Fruit fly (Drosophila melanogaster) whole organism, embryonic: ENCODE results near the gene DCTN5-p25.
A peak's percentile ranks its signal among the peaks of the same experiment; 100 is the strongest.

ENCODE experiments used
- Atf-2 ChIP-seq: fragments of 200-800 bp; sonication (Bioruptor generic); optimal IDR thresholded peaks from 2 replicates; lab custom pipeline; 2016; ENCODE audit warnings: missing biosample characterization, missing genetic modification characterization
- CG11085 ChIP-seq: fragments of 200-800 bp; sonication (Bioruptor generic); IDR thresholded peaks from 2 replicates; pipeline ENCODE4 v1.3.6; 2022; ENCODE audit warnings: missing biosample characterization, missing genetic modification characterization
- CG12155 ChIP-seq: fragments of 200-800 bp; sonication (Bioruptor generic); optimal IDR thresholded peaks from 3 replicates; lab custom pipeline; 2016; ENCODE audit warnings: missing biosample characterization, missing genetic modification characterization
- CG12391 ChIP-seq: fragments of 200-800 bp; sonication (Bioruptor generic); optimal IDR thresholded peaks from 3 replicates; lab custom pipeline; 2018; ENCODE audit warnings: missing biosample characterization, mild to moderate bottlenecking, missing genetic modification characterization, moderate library complexity
- CG12659 ChIP-seq: fragments of 200-800 bp; sonication (Bioruptor generic); optimal IDR thresholded peaks from 3 replicates; lab custom pipeline; 2017; ENCODE audit warnings: mild to moderate bottlenecking, missing biosample characterization, missing genetic modification reagents, missing genetic modification characterization
- CG1602 ChIP-seq: fragments of 200-800 bp; sonication (Bioruptor generic); optimal IDR thresholded peaks from 3 replicates; lab custom pipeline; 2016; ENCODE audit warnings: missing biosample characterization, missing genetic modification characterization
- CG16815 ChIP-seq: fragments of 200-800 bp; sonication (Bioruptor generic); optimal IDR thresholded peaks from 3 replicates; lab custom pipeline; 2017; ENCODE audit warnings: missing biosample characterization, mild to moderate bottlenecking, missing genetic modification characterization
- CG16863 ChIP-seq: fragments of 200-800 bp; sonication (Bioruptor generic); optimal IDR thresholded peaks from 3 replicates; lab custom pipeline; 2016; ENCODE audit warnings: missing biosample characterization, missing genetic modification characterization
- CG1792 ChIP-seq: fragments of 200-800 bp; sonication (Bioruptor generic); optimal IDR thresholded peaks from 2 replicates; lab custom pipeline; 2016; ENCODE audit warnings: missing biosample characterization, missing genetic modification characterization
- CG3065 ChIP-seq: fragments of 200-800 bp; sonication (Bioruptor generic); optimal IDR thresholded peaks from 2 replicates; lab custom pipeline; 2016; ENCODE audit warnings: missing biosample characterization, missing genetic modification characterization
- CG3281 ChIP-seq: fragments of 200-800 bp; sonication (Bioruptor generic); optimal IDR thresholded peaks from 3 replicates; lab custom pipeline; 2017; ENCODE audit warnings: missing biosample characterization, mild to moderate bottlenecking, missing genetic modification characterization
- CG4424 ChIP-seq: fragments of 200-800 bp; sonication (Bioruptor generic); optimal IDR thresholded peaks from 3 replicates; lab custom pipeline; 2016; ENCODE audit warnings: missing biosample characterization, missing genetic modification characterization
- CG5180 ChIP-seq: fragments of 200-800 bp; sonication (Bioruptor generic); optimal IDR thresholded peaks from 3 replicates; lab custom pipeline; 2017; ENCODE audit warnings: missing biosample characterization, missing genetic modification characterization, mild to moderate bottlenecking, moderate library complexity, missing genetic modification reagents
- CG7987 ChIP-seq: fragments of 200-800 bp; sonication (Bioruptor generic); optimal IDR thresholded peaks from 2 replicates; lab custom pipeline; 2018; ENCODE audit warnings: missing biosample characterization, mild to moderate bottlenecking, missing genetic modification characterization, moderate library complexity
- CG8089 ChIP-seq: fragments of 200-800 bp; sonication (Bioruptor generic); optimal IDR thresholded peaks from 3 replicates; lab custom pipeline; 2016; ENCODE audit warnings: missing biosample characterization, missing genetic modification characterization
- CG8359 ChIP-seq: fragments of 200-800 bp; sonication (Bioruptor generic); optimal IDR thresholded peaks from 2 replicates; lab custom pipeline; 2017; ENCODE audit warnings: missing biosample characterization, mild to moderate bottlenecking, missing genetic modification characterization, borderline replicate concordance
- CG9797 ChIP-seq: fragments of 200-800 bp; sonication (Bioruptor generic); optimal IDR thresholded peaks from 3 replicates; lab custom pipeline; 2018; ENCODE audit warnings: missing biosample characterization, mild to moderate bottlenecking, missing genetic modification characterization
- CHES-1-like ChIP-seq: fragments of 200-800 bp; sonication (Bioruptor generic); optimal IDR thresholded peaks from 2 replicates; lab custom pipeline; 2016; ENCODE audit warnings: missing biosample characterization, missing genetic modification characterization
- Camta ChIP-seq: fragments of 200-800 bp; sonication (Bioruptor generic); optimal IDR thresholded peaks from 2 replicates; lab custom pipeline; 2016; ENCODE audit warnings: missing biosample characterization, missing genetic modification characterization
- Chrac-16 ChIP-seq: fragments of 200-800 bp; sonication (Bioruptor generic); optimal IDR thresholded peaks from 3 replicates; lab custom pipeline; 2016; ENCODE audit warnings: missing biosample characterization, missing genetic modification characterization
- Dek ChIP-seq: fragments of 200-800 bp; sonication (Bioruptor generic); optimal IDR thresholded peaks from 3 replicates; lab custom pipeline; 2019; ENCODE audit warnings: missing biosample characterization, mild to moderate bottlenecking, missing genetic modification characterization, moderate library complexity
- Dref ChIP-seq: fragments of 200-800 bp; sonication (Bioruptor generic); IDR thresholded peaks from 2 replicates; pipeline ENCODE4 v1.3.6; 2022; ENCODE audit warnings: missing biosample characterization, missing genetic modification characterization
- HLH3B ChIP-seq: fragments of 200-800 bp; sonication (Bioruptor generic); IDR thresholded peaks from 2 replicates; pipeline ENCODE4 v1.3.6; 2022; ENCODE audit warnings: missing biosample characterization, missing genetic modification characterization
- Hey ChIP-seq: fragments of 200-800 bp; sonication (Bioruptor generic); optimal IDR thresholded peaks from 3 replicates; lab custom pipeline; 2018; ENCODE audit warnings: missing biosample characterization, mild to moderate bottlenecking, missing genetic modification characterization
- HmgD ChIP-seq: fragments of 200-800 bp; sonication (Bioruptor generic); optimal IDR thresholded peaks from 3 replicates; lab custom pipeline; 2016; ENCODE audit warnings: missing biosample characterization, missing genetic modification characterization
- NFAT ChIP-seq: fragments of 200-800 bp; sonication (Bioruptor generic); IDR thresholded peaks from 2 replicates; pipeline ENCODE4 v1.3.6; 2022; ENCODE audit warnings: missing biosample characterization, missing genetic modification characterization
- Nf-YA ChIP-seq: fragments of 200-800 bp; sonication (Bioruptor generic); IDR thresholded peaks from 2 replicates; pipeline ENCODE4 v1.3.6; 2022; ENCODE audit warnings: missing biosample characterization, missing genetic modification characterization
- Oaz ChIP-seq: fragments of 200-800 bp; sonication (Bioruptor generic); IDR thresholded peaks from 2 replicates; pipeline ENCODE4 v1.3.6; 2022; ENCODE audit warnings: missing biosample characterization, missing genetic modification characterization
- Ravus ChIP-seq: fragments of 200-800 bp; sonication (Bioruptor generic); IDR thresholded peaks from 2 replicates; pipeline ENCODE4 v1.3.6; 2022; ENCODE audit warnings: missing biosample characterization, missing genetic modification characterization
- Rx ChIP-seq: fragments of 200-800 bp; sonication (Bioruptor generic); IDR thresholded peaks from 2 replicates; pipeline ENCODE4 v1.3.6; 2022; ENCODE audit warnings: missing biosample characterization, missing genetic modification characterization
- Six4 ChIP-seq: fragments of 200-800 bp; sonication (Bioruptor generic); optimal IDR thresholded peaks from 2 replicates; lab custom pipeline; 2016; ENCODE audit warnings: missing biosample characterization, missing genetic modification characterization
- Trl ChIP-seq, 3 experiments: fragments of >200 bp in 2 of 3; fragments of 200-800 bp in 1 of 3; sonication (Bioruptor generic) in 1 of 3; optimal IDR thresholded peaks; 2 replicates in 1 of 3; 3 replicates in 2 of 3; lab custom pipeline; 2016 to 2017; ENCODE audit warnings: missing biosample characterization in 1 of 3, missing genetic modification characterization in 1 of 3
- Vsx1 ChIP-seq: fragments of 200-800 bp; sonication (Bioruptor generic); optimal IDR thresholded peaks from 2 replicates; lab custom pipeline; 2017; ENCODE audit warnings: missing biosample characterization, mild to moderate bottlenecking, missing genetic modification characterization, missing genetic modification reagents
- YL-1 ChIP-seq: fragments of 200-800 bp; sonication (Bioruptor generic); optimal IDR thresholded peaks from 3 replicates; lab custom pipeline; 2017; ENCODE audit warnings: missing biosample characterization, mild to moderate bottlenecking, missing genetic modification characterization
- aop ChIP-seq: fragments of 200-800 bp; sonication (Bioruptor generic); IDR thresholded peaks from 2 replicates; pipeline ENCODE4 v1.3.6; 2022; ENCODE audit warnings: missing biosample characterization, missing genetic modification characterization
- bigmax ChIP-seq: fragments of 200-800 bp; sonication (Bioruptor generic); optimal IDR thresholded peaks from 2 replicates; lab custom pipeline; 2018; ENCODE audit warnings: missing biosample characterization, mild to moderate bottlenecking, missing genetic modification characterization
- cas ChIP-seq: fragments of 200-800 bp; sonication (Bioruptor generic); IDR thresholded peaks from 2 replicates; pipeline ENCODE4 v1.3.6; 2022; ENCODE audit warnings: missing biosample characterization, missing genetic modification characterization
- cg ChIP-seq: fragments of 200-800 bp; sonication (Bioruptor generic); optimal IDR thresholded peaks from 3 replicates; lab custom pipeline; 2019; ENCODE audit warnings: missing biosample characterization, mild to moderate bottlenecking, missing genetic modification characterization, moderate library complexity
- crc ChIP-seq: fragments of 200-800 bp; sonication (Bioruptor generic); optimal IDR thresholded peaks from 2 replicates; lab custom pipeline; 2016; ENCODE audit warnings: missing biosample characterization, missing genetic modification characterization
- dimm ChIP-seq: fragments of 200-800 bp; sonication (Bioruptor generic); IDR thresholded peaks from 2 replicates; pipeline ENCODE4 v1.3.6; 2022; ENCODE audit warnings: missing biosample characterization, missing genetic modification characterization
- fd3F ChIP-seq: fragments of 200-800 bp; sonication (Bioruptor generic); optimal IDR thresholded peaks from 2 replicates; lab custom pipeline; 2018; ENCODE audit warnings: missing biosample characterization, mild to moderate bottlenecking, missing genetic modification characterization, moderate library complexity
- grn ChIP-seq: fragments of 200-800 bp; sonication (Bioruptor generic); optimal IDR thresholded peaks from 3 replicates; lab custom pipeline; 2017; ENCODE audit warnings: missing biosample characterization, missing genetic modification characterization
- jigr1 ChIP-seq: fragments of 200-800 bp; sonication (Bioruptor generic); IDR thresholded peaks from 3 replicates; pipeline ENCODE4 v1.3.6; 2022; ENCODE audit warnings: missing biosample characterization, missing genetic modification characterization
- mirr ChIP-seq: fragments of 200-800 bp; sonication (Bioruptor generic); optimal IDR thresholded peaks from 3 replicates; lab custom pipeline; 2018; ENCODE audit warnings: missing biosample characterization, mild to moderate bottlenecking, missing genetic modification characterization
- pho ChIP-seq: fragments of 200-800 bp; sonication (Bioruptor generic); optimal IDR thresholded peaks from 2 replicates; lab custom pipeline; 2016; ENCODE audit warnings: missing biosample characterization, missing genetic modification characterization
- prd ChIP-seq, 3 experiments: fragments of >200 bp in 2 of 3; fragments of 200-800 bp in 1 of 3; sonication (Bioruptor generic) in 1 of 3; optimal IDR thresholded peaks in 2 of 3; IDR thresholded peaks in 1 of 3; 2 replicates in 2 of 3; 3 replicates in 1 of 3; pipeline versions ENCODE4 v1.3.6 to Lab custom; 2017 to 2022; ENCODE audit warnings: missing biosample characterization in 1 of 3, missing genetic modification characterization in 1 of 3
- ranshi ChIP-seq: fragments of 200-800 bp; sonication (Bioruptor generic); IDR thresholded peaks from 2 replicates; pipeline ENCODE4 v1.3.6; 2022; ENCODE audit warnings: missing biosample characterization, missing genetic modification characterization
- tin ChIP-seq: fragments of 200-800 bp; sonication (Bioruptor generic); optimal IDR thresholded peaks from 3 replicates; lab custom pipeline; 2016; ENCODE audit warnings: missing biosample characterization, missing genetic modification characterization

DCTN5-p25 gene

dm6 chr2L:14995594-14996463 is 9.7 kb upstream of the DCTN5-p25 start (continued):
- TF ChIP-seq NFAT (GFP tag; lab: Robert Waterston, UW) (0 out of 2 replicates have a peak, but pooled peaks have one; percentile 22), Dek (tag; lab: Kevin White, UChicago) (peak; percentile 87), YL-1 (GFP tag; lab: Kevin White, UChicago) (no peak), Atf-2 (GFP tag; lab: Kevin White, UChicago) (peak; percentile 38), CG3065 (peak; percentile 91), prd (optimal IDR thresholded peaks at IDR 0.05; lab: Kevin White, UChicago) (no peak), prd (GFP tag; IDR thresholded peaks at IDR 0.05; lab: Robert Waterston, UW) (peak; percentile 92), CG16863 (peak; percentile 46), Hey (tag; lab: Kevin White, UChicago) (peak; percentile 35), aop (peak; percentile 71; the same call in 1 of the 2 replicates), crc (GFP tag; lab: Kevin White, UChicago) (no peak), Six4 (GFP tag; lab: Kevin White, UChicago) (peak; percentile 89), CG9797 (peak; percentile 25), CG12659 (GFP tag; lab: Kevin White, UChicago) (peak; percentile 91), CG8359 (GFP tag; lab: Kevin White, UChicago) (peak; percentile 73), Camta (peak; percentile 51), HLH3B (peak; percentile 96), Oaz (GFP tag; lab: Robert Waterston, UW) (peak; percentile 86), CG1792 (GFP tag; lab: Kevin White, UChicago) (peak; percentile 14), CG16815 (GFP tag; lab: Kevin White, UChicago) (peak; percentile 66), CG4424 (GFP tag; lab: Kevin White, UChicago) (peak; percentile 90), grn (peak; percentile 0), pho (GFP tag; lab: Kevin White, UChicago) (peak; percentile 12), Vsx1 (GFP tag; lab: Kevin White, UChicago) (peak; percentile 77), cg (GFP tag; lab: Kevin White, UChicago) (no peak), Chrac-16 (GFP tag; lab: Kevin White, UChicago) (peak; percentile 83), CG7987 (peak; percentile 70), CG1602 (GFP tag; lab: Kevin White, UChicago) (peak; percentile 90), CG5180 (GFP tag; lab: Kevin White, UChicago) (peak; percentile 76), Nf-YA (GFP tag; lab: Robert Waterston, UW) (peak; percentile 88), fd3F (GFP tag; lab: Kevin White, UChicago) (peak; percentile 85), CG12155 (GFP tag; lab: Kevin White, UChicago) (peak; percentile 69), dimm (GFP tag; lab: Robert Waterston, UW) (peak; percentile 80), bigmax (GFP tag; lab: Kevin White, UChicago) (no peak), jigr1 (peak; percentile 89), cas (GFP tag; lab: Robert Waterston, UW) (peak; percentile 65), Rx (GFP tag; lab: Robert Waterston, UW) (peak; percentile 82), CG12391 (tag; lab: Kevin White, UChicago) (peak; percentile 97), Trl (optimal IDR thresholded peaks at IDR 0.05; lab: Kevin White, UChicago) (peak; percentile 80 to 84), Trl (GFP tag; optimal IDR thresholded peaks at IDR 0.05; lab: Kevin White, UChicago) (peak; percentile 68), HmgD (GFP tag; lab: Kevin White, UChicago) (peak; percentile 51), tin (GFP tag; lab: Kevin White, UChicago) (peak; percentile 87), CG11085 (GFP tag; lab: Robert Waterston, UW) (peak; percentile 73), Dref (GFP tag; lab: Robert Waterston, UW) (no peak), CHES-1-like (GFP tag; lab: Kevin White, UChicago) (peak; percentile 8), CG3281 (GFP tag; lab: Kevin White, UChicago) (peak; percentile 71), CG8089 (GFP tag; lab: Kevin White, UChicago) (no peak), Ravus (GFP tag; lab: Robert Waterston, UW) (peak; percentile 68), mirr (GFP tag; lab: Kevin White, UChicago) (peak; percentile 62), ranshi (GFP tag; lab: Robert Waterston, UW) (peak; percentile 93)
